Worm (Caenorhabditis elegans): Measurements from ENCODE around the gene shw-3.

ce11 chrV:12943399-12943798 is 43.6 kb downstream of the shw-3 start:
- TF ChIP-seq ZK337.2 (GFP tag; IDR thresholded peaks at IDR 0.05) (no peak), mep-1 (tag; optimal IDR thresholded peaks at IDR 0.05) (no peak), lin-13 (GFP tag; optimal IDR thresholded peaks at IDR 0.05) (no peak), jun-1 (tag; optimal IDR thresholded peaks at IDR 0.05) (no peak), ceh-20 (GFP tag; IDR thresholded peaks at IDR 0.05) (no peak), zfp-2 (tag; optimal IDR thresholded peaks at IDR 0.05) (no peak), nhr-102 (tag; optimal IDR thresholded peaks at IDR 0.05) (no peak), ceh-82 (tag; optimal IDR thresholded peaks at IDR 0.05) (no peak), dpl-1 (GFP tag; optimal IDR thresholded peaks at IDR 0.05) (no peak), unc-130 (GFP tag; optimal IDR thresholded peaks at IDR 0.05) (no peak), ztf-11 (tag; optimal IDR thresholded peaks at IDR 0.05) (no peak)
